Worm (Caenorhabditis elegans) whole organism, L2 larva: ENCODE data around the gene egl-1.

Experiments
- egl-27 ChIP-seq: sonication (generic microtip); optimal IDR thresholded peaks from 3 replicates; lab custom pipeline; 2017; ENCODE audit warnings: missing biosample characterization, missing genetic modification reagents, missing genetic modification characterization
- elt-3 ChIP-seq: sonication (generic microtip); optimal IDR thresholded peaks from 2 replicates; lab custom pipeline; 2017; ENCODE audit warnings: missing biosample characterization, missing genetic modification characterization
- lin-11 ChIP-seq: fragments of 150-350 bp; sonication (generic microtip); optimal IDR thresholded peaks from 2 replicates; lab custom pipeline; 2014; ENCODE audit warnings: missing biosample characterization, missing genetic modification characterization, inconsistent platforms, mixed read lengths
- lsy-2 ChIP-seq, 2 experiments: fragments of 150-350 bp in 1 of 2; sonication (generic microtip) in 1 of 2; optimal IDR thresholded peaks; 2 replicates each; lab custom pipeline; 2014 to 2017; ENCODE audit warnings: missing biosample characterization in 2 of 2, missing genetic modification characterization in 2 of 2
- nhr-12 ChIP-seq: fragments of 150-350 bp; optimal IDR thresholded peaks from 2 replicates; lab custom pipeline; 2014; ENCODE audit warnings: missing biosample characterization, missing genetic modification characterization
- nhr-6 ChIP-seq: fragments of 150-350 bp; optimal IDR thresholded peaks from 2 replicates; lab custom pipeline; 2014; ENCODE audit warnings: missing biosample characterization, missing genetic modification characterization
- nhr-77 ChIP-seq: fragments of 150-350 bp; optimal IDR thresholded peaks from 2 replicates; lab custom pipeline; 2014; ENCODE audit warnings: missing biosample characterization, missing genetic modification characterization
- ztf-11 ChIP-seq: sonication (generic microtip); optimal IDR thresholded peaks from 2 replicates; lab custom pipeline; 2017; ENCODE audit warnings: missing biosample characterization, missing genetic modification characterization
- ztf-4 ChIP-seq: fragments of 150-350 bp; optimal IDR thresholded peaks from 2 replicates; lab custom pipeline; 2014; ENCODE audit warnings: missing biosample characterization, missing genetic modification characterization

DNA sequence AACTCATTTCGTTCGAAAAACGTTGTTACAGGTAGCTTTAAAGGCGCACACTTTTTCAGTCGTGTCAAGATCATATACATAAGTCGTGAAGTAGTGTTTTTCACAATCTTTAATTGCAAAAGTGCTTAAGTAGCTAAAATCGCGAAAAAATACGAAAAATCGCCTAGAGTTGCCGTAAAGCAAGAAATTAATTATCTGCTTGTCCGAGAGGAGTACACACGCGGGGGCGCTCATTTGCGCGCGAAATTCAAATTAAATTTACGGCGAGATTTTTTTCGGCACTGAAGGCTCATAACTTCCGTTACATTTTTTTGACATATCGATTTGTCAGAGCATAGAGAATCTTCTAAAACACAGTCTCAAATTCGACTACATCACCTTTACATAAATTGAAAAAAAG lies 28.0 kb upstream of the egl-1 start:
- TF ChIP-seq ztf-4 (tag; lab: Kevin White, UChicago) (no peak), ztf-11 (tag; lab: Kevin White, UChicago) (no peak), egl-27 (tag; lab: Kevin White, UChicago) (no peak), lin-11 (tag; lab: Kevin White, UChicago) (no peak), lsy-2 (tag; optimal IDR thresholded peaks at IDR 0.05; lab: Kevin White, UChicago) (no peak), nhr-12 (no peak), nhr-6 (tag; lab: Kevin White, UChicago) (no peak), nhr-77 (tag; lab: Kevin White, UChicago) (no peak), elt-3 (tag; lab: Kevin White, UChicago) (no peak)
